Worm (Caenorhabditis elegans) whole organism, L4/young adult: ENCODE results near the gene Y66H1A.5.
A peak's percentile ranks its signal among the peaks of the same experiment; 100 is the strongest.

Experiments
- W03F9.2 ChIP-seq: fragments of 150-350 bp; optimal IDR thresholded peaks from 2 replicates; lab custom pipeline; 2014; ENCODE audit warnings: missing biosample characterization, missing genetic modification characterization
- dao-5 ChIP-seq: sonication (generic microtip); optimal IDR thresholded peaks from 2 replicates; lab custom pipeline; 2016; ENCODE audit warnings: missing genotype, missing genetic modification characterization, moderate library complexity, missing compliant biosample characterization
- him-1 ChIP-seq: sonication (generic microtip); optimal IDR thresholded peaks from 2 replicates; lab custom pipeline; 2016; ENCODE audit warnings: missing genotype, missing genetic modification reagents, missing genetic modification characterization, missing compliant biosample characterization

The Y66H1A.5 gene

DNA sequence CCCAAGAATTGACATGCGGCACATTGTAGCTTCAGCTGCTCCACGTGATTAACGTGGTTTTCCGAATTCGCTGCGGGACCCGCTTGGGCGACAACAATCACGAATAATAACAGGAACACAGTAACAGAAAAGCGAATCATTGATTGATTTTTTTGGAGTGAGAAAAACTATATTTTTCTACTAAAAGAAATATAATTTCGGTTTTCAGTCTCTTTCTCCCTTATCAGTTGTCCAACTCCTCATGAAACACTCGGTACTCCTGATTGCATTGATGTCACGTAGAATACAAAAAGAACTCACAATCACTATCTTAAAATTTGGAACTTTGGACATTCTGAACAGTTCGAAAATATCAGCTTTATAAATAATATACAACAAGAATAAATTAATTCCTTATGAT, at the start of gene Y66H1A.5:
Gene Y66H1A.5 (minus strand): TSS at position 265 of the 400 bp plus-strand sequence.
- TF ChIP-seq dao-5: no peak
- TF ChIP-seq W03F9.2: no peak
- no peak for TF ChIP-seq him-1

DNA sequence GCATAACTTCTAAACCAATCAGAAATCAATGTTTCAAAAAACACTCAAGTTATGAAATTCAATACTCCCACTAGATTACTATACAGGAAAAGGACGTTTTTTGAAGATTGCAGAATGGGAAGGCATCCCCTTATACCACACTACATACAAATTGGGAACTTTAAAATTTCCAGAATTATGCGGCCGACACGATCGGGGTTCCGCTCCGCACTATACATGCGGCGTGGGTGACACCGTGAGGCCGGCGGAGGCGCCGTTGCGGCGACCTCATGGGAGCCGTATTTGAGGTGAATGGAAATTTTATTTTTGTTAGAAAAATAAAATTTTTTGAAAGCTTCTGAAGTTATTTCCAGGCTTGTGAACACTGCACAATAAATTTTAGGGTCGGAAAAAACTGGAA, 39.4 kb upstream of the Y66H1A.5 start:
- TF ChIP-seq W03F9.2 (no peak), him-1 (no peak), dao-5 (no peak)

DNA sequence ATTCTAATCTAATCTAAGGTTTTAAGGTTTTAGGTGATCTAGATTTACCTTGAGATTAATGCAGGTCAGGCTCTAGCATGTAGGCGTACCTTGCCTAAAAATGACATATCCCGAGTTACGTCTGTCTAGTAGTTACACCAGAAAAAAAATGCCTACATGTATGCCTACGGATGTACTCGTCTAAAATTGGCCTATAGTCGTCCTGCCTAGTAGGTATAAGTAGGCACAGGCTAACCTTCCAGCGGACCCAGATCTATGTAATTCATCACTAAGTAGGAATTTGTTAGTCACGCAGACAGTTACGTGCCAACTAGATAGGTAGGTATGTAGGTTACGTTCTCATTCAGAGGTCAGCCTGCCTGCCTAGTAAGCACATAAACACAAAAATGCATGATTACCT, 38.4 kb upstream of the Y66H1A.5 start:
- no peak for TF ChIP-seq him-1
- TF ChIP-seq dao-5: no peak
- no peak for TF ChIP-seq W03F9.2

DNA sequence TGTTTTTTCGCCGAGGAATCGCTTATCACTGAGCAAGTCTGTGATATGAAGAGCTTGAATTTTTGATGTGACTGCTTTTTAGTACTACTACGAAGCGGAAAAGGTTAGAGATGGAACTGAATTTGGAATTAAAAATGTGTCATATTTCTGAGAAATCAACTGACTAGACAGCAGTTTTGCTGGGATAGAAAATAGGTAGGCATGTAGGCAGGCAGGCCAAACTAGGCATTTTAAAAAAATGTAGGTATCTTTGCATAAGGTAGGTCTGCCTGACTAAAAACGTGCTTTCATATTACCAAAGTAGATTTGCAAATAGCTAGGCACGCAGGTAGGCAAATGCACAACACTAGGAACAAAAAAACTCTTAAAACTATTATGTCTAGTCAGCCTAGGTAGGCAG, 37.6 kb upstream of the Y66H1A.5 start:
- no peak for TF ChIP-seq W03F9.2
- no peak for TF ChIP-seq dao-5
- no peak for TF ChIP-seq him-1

ce11 chrIV:462050-462449, 33.1 kb upstream of the Y66H1A.5 start:
- no peak for TF ChIP-seq dao-5
- no peak for TF ChIP-seq him-1
- no peak for TF ChIP-seq W03F9.2

- TF ChIP-seq him-1 (no peak), W03F9.2 (no peak), dao-5 (no peak)
Observed at ce11 chrIV:460614-461079, 31.7 kb upstream of the Y66H1A.5 start, which contains the start of gene M04G7.2. Gene M04G7.2 (minus strand): TSS chrIV:461029.

ce11 chrIV:455484-455883, 26.6 kb upstream of the Y66H1A.5 start, which contains the start of gene M04G7.1:
Gene M04G7.1 (plus strand): TSS chrIV:455784.
- TF ChIP-seq dao-5 (no peak), him-1 (no peak), W03F9.2 (no peak)

- TF ChIP-seq him-1 (no peak), W03F9.2 (no peak), dao-5 (no peak)
Observed at ce11 chrIV:454816-455215, 25.9 kb upstream of the Y66H1A.5 start, which contains the start of the genes Y66H1A.8 and M04G7.5. Gene Y66H1A.8 (minus strand): TSS chrIV:454916. Gene M04G7.5 (plus strand): TSS chrIV:455073.

DNA sequence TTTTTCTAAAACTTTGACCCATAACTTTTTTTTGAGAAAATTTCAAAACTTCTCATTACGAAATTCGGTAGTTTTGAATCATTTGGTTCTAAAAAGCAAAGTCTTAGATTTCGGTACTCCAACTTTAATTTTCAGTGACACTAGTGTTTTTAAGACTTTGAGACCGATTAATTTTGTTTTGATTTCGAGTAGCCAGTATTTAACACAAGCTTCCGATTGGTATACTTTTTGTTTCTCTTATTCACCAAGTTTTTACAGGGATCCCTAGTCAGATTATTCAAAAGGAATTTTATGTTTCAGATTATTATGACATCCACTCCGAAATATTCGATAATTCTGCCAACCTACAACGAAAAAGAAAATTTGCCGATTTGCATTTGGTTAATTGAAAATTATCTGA, 16.4 kb upstream of the Y66H1A.5 start, which contains the start of gene dpm-1:
Gene dpm-1 (plus strand): TSS at position 301 of the 400 bp plus-strand sequence.
- no peak for TF ChIP-seq dao-5
- TF ChIP-seq W03F9.2: no peak
- no peak for TF ChIP-seq him-1

DNA sequence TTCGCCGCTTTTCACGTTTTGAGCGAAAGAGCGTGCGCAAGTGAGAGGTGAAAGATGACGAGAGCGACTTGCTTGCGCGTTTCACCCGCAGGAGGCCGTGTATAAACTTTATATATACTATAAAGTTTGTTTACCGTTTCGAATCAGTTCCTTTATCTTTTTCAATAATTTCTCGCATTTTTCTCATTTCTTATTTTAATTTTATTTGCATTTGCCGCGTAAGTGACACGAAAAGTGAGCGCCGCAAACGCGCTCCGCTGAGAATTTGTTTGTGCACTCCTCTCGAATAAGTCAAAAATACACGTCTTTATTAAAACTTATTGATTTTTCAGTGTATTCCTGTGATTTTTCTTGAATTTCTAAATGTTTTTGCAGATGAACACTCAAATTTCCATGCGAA, 14.7 kb upstream of the Y66H1A.5 start, which contains the start of gene mrpl-55:
Gene mrpl-55 (plus strand): TSS at position 364 of the 400 bp plus-strand sequence.
- TF ChIP-seq him-1 (peak; percentile 39), dao-5 (no peak), W03F9.2 (peak; percentile 89)

ce11 chrIV:440509-440908, 11.6 kb upstream of the Y66H1A.5 start, which contains the start of gene hum-8:
Gene hum-8 (minus strand): TSS chrIV:440554.
- no peak for TF ChIP-seq him-1
- TF ChIP-seq dao-5: no peak
- no peak for TF ChIP-seq W03F9.2

DNA sequence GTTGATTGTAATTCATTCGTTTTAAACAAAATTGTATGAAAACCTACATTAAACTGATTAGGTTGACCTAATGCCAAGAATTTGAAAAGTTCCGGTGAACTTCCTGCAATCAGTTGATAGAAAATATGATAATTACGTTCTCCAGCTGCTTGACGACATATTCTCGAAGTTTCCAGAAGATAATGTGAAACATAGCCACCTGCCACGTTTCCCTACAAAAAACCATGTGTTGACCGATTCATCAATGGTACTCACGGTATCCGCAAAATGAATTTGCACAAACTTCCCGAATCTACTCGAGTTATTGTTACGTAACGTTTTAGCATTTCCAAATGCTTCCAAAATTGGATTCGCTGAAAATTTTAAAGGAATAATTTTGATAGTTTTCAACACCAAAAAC, 9.5 kb upstream of the Y66H1A.5 start:
- TF ChIP-seq W03F9.2: no peak
- TF ChIP-seq dao-5: no peak
- TF ChIP-seq him-1: no peak

ce11 chrIV:427100-427908, 1.6 kb downstream of the Y66H1A.5 start:
- TF ChIP-seq W03F9.2 (no peak), him-1 (no peak), dao-5 (no peak)

DNA sequence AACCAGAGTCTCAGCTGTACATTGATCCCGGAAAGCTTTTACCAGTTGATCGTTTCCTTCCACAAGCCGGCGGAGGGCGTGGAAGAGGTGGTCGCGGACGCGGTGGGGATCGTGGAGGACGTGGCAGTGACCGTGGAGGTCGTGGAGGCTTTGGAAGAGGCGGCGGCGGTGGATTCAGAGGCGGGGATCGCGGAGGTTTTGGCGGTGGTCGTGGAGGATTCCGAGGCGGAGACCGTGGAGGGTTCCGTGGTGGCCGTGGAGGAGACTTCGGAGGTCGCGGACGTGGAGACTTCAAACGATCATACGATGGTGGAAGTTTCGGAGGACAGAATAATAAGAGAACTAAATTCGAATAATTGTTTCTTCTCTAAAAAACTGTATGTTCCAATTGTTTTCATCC, 2.3 kb downstream of the Y66H1A.5 start:
- TF ChIP-seq dao-5 (no peak), him-1 (no peak), W03F9.2 (no peak)

- TF ChIP-seq dao-5 (no peak), W03F9.2 (no peak), him-1 (no peak)
Observed at ce11 chrIV:425995-426394, 2.9 kb downstream of the Y66H1A.5 start, which contains the start of gene garr-1. Gene garr-1 (plus strand): TSS chrIV:426168.

ce11 chrIV:425546-425945, 3.4 kb downstream of the Y66H1A.5 start:
- TF ChIP-seq dao-5 (no peak), W03F9.2 (peak; percentile 67)
